Fruit fly (Drosophila melanogaster) whole organism: ENCODE data around the gene CG13643.

Experiments
- CG8478 ChIP-seq: fragments of >200 bp; optimal IDR thresholded peaks from 2 replicates; lab custom pipeline; 2018; ENCODE audit warnings: inconsistent platforms
- Dll ChIP-seq: fragments of >200 bp; optimal IDR thresholded peaks from 2 replicates; lab custom pipeline; 2017
- EcR ChIP-seq, 2 experiments: fragments of >200 bp; optimal IDR thresholded peaks; 2 replicates each; lab custom pipeline; 2017; ENCODE audit warnings: missing biosample characterization in 2 of 2, missing genetic modification characterization in 2 of 2, missing genetic modification reagents in 2 of 2
- pan ChIP-seq: fragments of >200 bp; optimal IDR thresholded peaks from 2 replicates; lab custom pipeline; 2017
- psq ChIP-seq: fragments of >200 bp; optimal IDR thresholded peaks from 2 replicates; lab custom pipeline; 2017
- usp ChIP-seq: fragments of >200 bp; optimal IDR thresholded peaks from 2 replicates; lab custom pipeline; 2017; ENCODE audit warnings: missing biosample characterization, missing genetic modification characterization, mixed read lengths

DNA sequence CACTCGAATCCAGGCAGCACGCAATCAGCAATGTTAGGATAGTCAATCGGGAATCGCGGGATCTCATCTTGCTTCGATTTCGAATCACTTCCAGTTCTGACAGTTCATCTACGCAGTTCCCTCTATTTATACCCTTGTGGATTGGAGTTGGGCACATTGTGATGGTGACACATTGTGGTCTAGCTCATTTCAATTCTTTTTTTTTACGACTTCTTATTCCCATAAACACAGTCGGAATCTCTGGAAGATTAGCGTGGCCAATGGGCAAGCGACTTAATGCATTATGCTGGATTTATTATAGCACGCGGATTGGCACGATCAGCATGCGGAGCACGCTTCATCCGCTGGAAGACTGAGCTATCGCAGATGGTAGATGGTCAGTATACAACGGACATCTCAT, 43.7 kb downstream of the CG13643 start, which contains the start of gene CG13640:
- no peak for TF ChIP-seq CG8478 (lab: Kevin White, UChicago)
- no peak for TF ChIP-seq psq
- no peak for TF ChIP-seq usp (GFP tag; lab: Kevin White, UChicago)
- no peak for TF ChIP-seq EcR (GFP tag; optimal IDR thresholded peaks at IDR 0.05; lab: Kevin White, UChicago)
- TF ChIP-seq pan = no peak
- TF ChIP-seq Dll (lab: Kevin White, UChicago) = no peak
